Fruit fly (Drosophila melanogaster) Kc167 (cell line): ENCODE data around the gene CG32564.

Experiments used
- Myc ChIP-seq: fragments of >200 bp; optimal IDR thresholded peaks from 2 replicates; lab custom pipeline; 2017; ENCODE audit warnings: missing external identifiers
- psq ChIP-seq: fragments of >200 bp; optimal IDR thresholded peaks from 2 replicates; lab custom pipeline; 2017; ENCODE audit warnings: missing external identifiers
- ttk ChIP-seq: sonication (Bioruptor generic); optimal IDR thresholded peaks from 2 replicates; lab custom pipeline; 2017; ENCODE audit warnings: missing external identifiers

DNA sequence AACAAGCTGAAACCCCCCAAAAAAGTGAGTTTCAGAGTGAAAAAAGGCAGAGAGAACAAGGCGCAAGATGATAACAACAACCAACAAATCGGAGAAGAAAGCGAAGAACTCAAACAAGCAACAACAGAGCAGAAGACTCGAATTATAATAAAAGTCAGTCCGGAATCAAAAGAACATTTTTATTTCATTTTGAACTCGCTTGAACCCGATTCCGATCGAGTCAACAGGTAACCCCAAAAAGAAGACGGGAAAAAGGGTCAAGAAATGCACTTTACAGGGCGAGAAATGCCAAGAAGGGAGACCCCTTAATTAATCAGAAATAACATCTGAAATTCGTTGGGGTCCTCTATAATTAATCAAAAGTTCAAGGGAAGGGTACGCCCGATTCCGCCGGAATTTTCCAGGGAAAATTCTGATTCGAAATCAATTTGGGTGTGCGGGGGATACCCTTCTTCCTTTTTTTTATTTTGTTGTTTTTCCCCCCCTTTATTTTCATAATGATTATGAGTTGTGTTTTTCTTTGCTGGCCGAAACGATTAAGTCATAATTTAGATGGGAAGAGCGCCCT is 43.7 kb upstream of the CG32564 start:
- no peak for TF ChIP-seq Myc (lab: Kevin White, UChicago)
- TF ChIP-seq psq (lab: Kevin White, UChicago): no peak
- TF ChIP-seq ttk (lab: Kevin White, UChicago): no peak
